Worm (Caenorhabditis elegans) whole organism, L2 larva: ENCODE results near the gene F55C9.11.

Experiments
- alr-1 ChIP-seq: fragments of 150-350 bp; optimal IDR thresholded peaks from 2 replicates; lab custom pipeline; 2014; ENCODE audit warnings: missing biosample characterization, missing genetic modification characterization
- ama-1 ChIP-seq: fragments of 150-350 bp; optimal IDR thresholded peaks from 2 replicates; lab custom pipeline; 2018; ENCODE audit warnings: inconsistent platforms
- lin-13 ChIP-seq: fragments of 150-350 bp; optimal IDR thresholded peaks from 2 replicates; lab custom pipeline; 2014; ENCODE audit warnings: missing biosample characterization, missing genetic modification reagents, missing genetic modification characterization
- mdl-1 ChIP-seq, 2 experiments: fragments of 150-350 bp in 1 of 2; sonication (generic microtip) in 1 of 2; optimal IDR thresholded peaks; 2 replicates each; lab custom pipeline; 2017; ENCODE audit warnings: missing biosample characterization in 2 of 2, missing genetic modification characterization in 2 of 2
- nhr-11 ChIP-seq: fragments of 150-350 bp; optimal IDR thresholded peaks from 2 replicates; lab custom pipeline; 2014; ENCODE audit warnings: missing biosample characterization, missing genetic modification characterization
- sem-4 ChIP-seq: fragments of 150-350 bp; optimal IDR thresholded peaks from 2 replicates; lab custom pipeline; 2014; ENCODE audit warnings: missing biosample characterization, missing genetic modification reagents, missing genetic modification characterization
- snpc-4 ChIP-seq: fragments of 150-350 bp; optimal IDR thresholded peaks from 2 replicates; lab custom pipeline; 2014; ENCODE audit warnings: missing biosample characterization, missing genetic modification characterization
- ztf-11 ChIP-seq: sonication (generic microtip); optimal IDR thresholded peaks from 2 replicates; lab custom pipeline; 2017; ENCODE audit warnings: missing biosample characterization, missing genetic modification characterization

- no peak for TF ChIP-seq ama-1
- no peak for TF ChIP-seq nhr-11
- no peak for TF ChIP-seq lin-13
- no peak for TF ChIP-seq sem-4
- no peak for TF ChIP-seq alr-1 (tag; lab: Kevin White, UChicago)
- TF ChIP-seq snpc-4 (tag; lab: Kevin White, UChicago) = no peak
- no peak for TF ChIP-seq ztf-11 (tag; lab: Kevin White, UChicago)
- no peak for TF ChIP-seq mdl-1 (tag; optimal IDR thresholded peaks at IDR 0.05; lab: Kevin White, UChicago)
Measured at ce11 chrV:19329263-19329662, 19.8 kb upstream of the F55C9.11 start, which contains the start of gene fbxb-65.
